Worm (Caenorhabditis elegans): ENCODE results near the gene sdz-36.

Gene sdz-36

ce11 chrIV:9653184-9653583 is 37.6 kb upstream of the sdz-36 start, which contains the start of gene F58G6.3:
Gene F58G6.3 (plus strand): TSS chrIV:9653535.
- TF ChIP-seq M03D4.4 (tag; optimal IDR thresholded peaks at IDR 0.05) (no peak), sptf-1 (tag; optimal IDR thresholded peaks at IDR 0.05) (no peak), snpc-4 (tag; optimal IDR thresholded peaks at IDR 0.05) (no peak), nhr-12 (tag; optimal IDR thresholded peaks at IDR 0.05) (no peak), nhr-2 (tag; optimal IDR thresholded peaks at IDR 0.05) (no peak), unc-120 (tag; optimal IDR thresholded peaks at IDR 0.05; ENCODE audit: poor library complexity, severe bottlenecking) (no peak), ham-2 (GFP tag; optimal IDR thresholded peaks at IDR 0.05) (no peak), sem-2 (GFP tag; optimal IDR thresholded peaks at IDR 0.05) (no peak), nhr-28 (tag; optimal IDR thresholded peaks at IDR 0.05) (no peak), blmp-1 (tag; optimal IDR thresholded peaks at IDR 0.05) (no peak), lsy-2 (tag; optimal IDR thresholded peaks at IDR 0.05) (no peak), pha-4 (tag; optimal IDR thresholded peaks at IDR 0.05) (no peak), mls-2 (tag; optimal IDR thresholded peaks at IDR 0.05) (no peak), mep-1 (tag; optimal IDR thresholded peaks at IDR 0.05) (no peak), hlh-1 (tag; optimal IDR thresholded peaks at IDR 0.05) (no peak), ceh-43 (GFP tag; optimal IDR thresholded peaks at IDR 0.05) (no peak), unc-62 (GFP tag; optimal IDR thresholded peaks at IDR 0.05) (no peak), cnd-1 (tag; optimal IDR thresholded peaks at IDR 0.05) (no peak), lin-32 (GFP tag; optimal IDR thresholded peaks at IDR 0.05) (no peak)

DNA sequence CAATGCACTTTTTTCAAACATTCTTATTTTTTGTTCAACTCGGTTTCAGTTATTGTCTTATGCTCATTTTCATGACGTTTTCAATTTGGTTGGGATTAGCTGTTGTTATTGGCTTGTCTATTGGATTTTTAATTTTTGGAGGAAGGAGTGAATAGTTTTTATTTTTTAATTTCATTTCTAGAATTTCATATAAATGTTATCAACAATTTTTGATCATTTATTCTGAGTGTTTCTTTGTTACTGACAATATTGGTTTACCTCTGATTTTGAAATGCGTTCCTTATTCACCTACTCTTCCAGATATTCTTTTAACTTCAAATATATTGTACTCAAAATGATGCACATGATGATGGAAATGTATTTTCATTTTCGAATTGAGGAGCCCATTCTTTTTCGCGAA is 36.7 kb upstream of the sdz-36 start, which contains the start of gene F58G6.7:
F58G6.7 (plus strand) TSS at position 301 of the 400 bp plus-strand sequence.
- TF ChIP-seq M03D4.4 (tag; optimal IDR thresholded peaks at IDR 0.05) (no peak), unc-39 (tag; optimal IDR thresholded peaks at IDR 0.05) (no peak), ham-2 (GFP tag; optimal IDR thresholded peaks at IDR 0.05) (no peak), flh-1 (GFP tag; optimal IDR thresholded peaks at IDR 0.05) (no peak), zip-8 (tag; optimal IDR thresholded peaks at IDR 0.05) (no peak), tbx-8 (GFP tag; optimal IDR thresholded peaks at IDR 0.05) (no peak), sem-2 (GFP tag; optimal IDR thresholded peaks at IDR 0.05) (no peak), lin-13 (tag; optimal IDR thresholded peaks at IDR 0.05) (no peak), nhr-76 (tag; optimal IDR thresholded peaks at IDR 0.05) (no peak), lin-32 (GFP tag; optimal IDR thresholded peaks at IDR 0.05) (no peak), nhr-12 (tag; optimal IDR thresholded peaks at IDR 0.05) (no peak), elt-1 (tag; optimal IDR thresholded peaks at IDR 0.05; ENCODE audit: borderline replicate concordance, insufficient read depth) (no peak), elt-3 (tag; optimal IDR thresholded peaks at IDR 0.05) (no peak), mep-1 (tag; optimal IDR thresholded peaks at IDR 0.05) (no peak)

DNA sequence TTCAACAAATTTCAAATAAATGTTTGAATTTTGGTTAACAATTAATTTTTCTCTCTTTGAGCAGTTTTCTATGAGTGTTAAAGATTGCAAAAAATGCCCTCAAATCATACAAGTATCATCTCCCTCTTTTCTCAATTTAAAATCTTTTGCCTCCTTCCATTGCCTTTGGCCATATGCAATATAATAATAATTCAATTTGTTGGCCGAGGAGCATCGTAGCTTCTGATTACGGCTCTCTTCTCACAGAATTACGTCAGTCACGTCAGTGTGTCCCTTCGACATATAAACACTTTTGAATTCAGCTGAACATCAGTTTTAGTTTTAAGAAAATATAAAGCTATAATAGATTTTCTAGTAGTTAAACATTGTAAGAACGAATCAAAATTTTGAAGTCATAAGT is 35.2 kb upstream of the sdz-36 start:
- TF ChIP-seq ces-1 (GFP tag; optimal IDR thresholded peaks at IDR 0.05) (peak; percentile 92), mls-2 (tag; optimal IDR thresholded peaks at IDR 0.05) (no peak)

ce11 chrIV:9657753-9658152 is 33.0 kb upstream of the sdz-36 start, which contains the start of gene acc-1:
Gene acc-1 (plus strand): TSS chrIV:9658053.
- TF ChIP-seq unc-62 (GFP tag; optimal IDR thresholded peaks at IDR 0.05) (no peak), sem-2 (GFP tag; optimal IDR thresholded peaks at IDR 0.05) (no peak), snpc-4 (tag; optimal IDR thresholded peaks at IDR 0.05) (no peak)

DNA sequence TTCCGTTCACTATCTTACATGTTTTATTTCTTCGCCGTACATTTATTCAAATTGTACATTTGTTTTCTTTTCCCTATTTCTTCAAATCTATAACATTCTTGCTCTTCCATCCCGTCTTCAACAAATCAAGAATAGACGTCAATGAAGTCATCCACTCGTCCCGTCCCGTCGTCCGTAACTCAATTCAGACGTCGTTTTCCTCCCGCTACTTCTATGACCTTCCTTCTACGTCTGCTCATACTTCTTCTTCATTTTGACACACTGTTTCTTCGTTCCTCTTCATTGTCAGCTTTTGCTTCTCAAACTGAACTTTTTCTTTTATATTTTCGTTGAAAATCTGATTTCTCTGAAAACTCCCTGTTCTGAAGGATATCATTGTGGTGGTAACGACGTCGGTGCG is 30.7 kb upstream of the sdz-36 start:
- peak; percentile 61 for TF ChIP-seq ces-1 (GFP tag; optimal IDR thresholded peaks at IDR 0.05)
- TF ChIP-seq unc-120 (tag; optimal IDR thresholded peaks at IDR 0.05; ENCODE audit: poor library complexity, severe bottlenecking) = no peak

DNA sequence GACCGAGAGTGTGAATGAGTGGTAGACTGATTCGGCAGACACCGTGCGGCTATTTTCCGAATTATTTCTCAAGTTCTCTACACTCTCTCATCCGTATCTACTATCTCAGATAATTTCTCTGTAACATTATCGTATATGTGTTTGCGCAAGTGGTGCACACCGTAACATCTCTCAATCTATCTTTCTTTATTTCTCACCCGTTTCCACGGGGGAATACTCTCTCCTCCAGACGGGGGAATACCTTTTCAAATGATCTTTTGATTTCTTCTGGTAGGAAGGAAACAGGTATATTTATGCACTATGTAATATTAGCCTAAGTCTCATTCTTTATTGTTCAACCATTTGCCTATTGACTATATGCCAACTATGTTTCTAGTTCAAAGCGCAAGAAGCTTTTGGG is 23.7 kb upstream of the sdz-36 start:
- TF ChIP-seq nhr-12 (tag; optimal IDR thresholded peaks at IDR 0.05) (no peak), sem-2 (GFP tag; optimal IDR thresholded peaks at IDR 0.05) (no peak), pha-4 (tag; optimal IDR thresholded peaks at IDR 0.05) (peak; percentile 50), nhr-237 (tag; optimal IDR thresholded peaks at IDR 0.05) (peak; percentile 53), blmp-1 (tag; optimal IDR thresholded peaks at IDR 0.05) (no peak), ztf-11 (tag; optimal IDR thresholded peaks at IDR 0.05) (no peak), unc-62 (GFP tag; optimal IDR thresholded peaks at IDR 0.05) (peak; percentile 40), ceh-83 (GFP tag; optimal IDR thresholded peaks at IDR 0.05) (no peak), elt-3 (tag; optimal IDR thresholded peaks at IDR 0.05) (peak; percentile 4), hlh-1 (tag; optimal IDR thresholded peaks at IDR 0.05) (no peak), ceh-43 (GFP tag; optimal IDR thresholded peaks at IDR 0.05) (no peak), flh-1 (GFP tag; optimal IDR thresholded peaks at IDR 0.05) (no peak), lin-32 (GFP tag; optimal IDR thresholded peaks at IDR 0.05) (no peak), mab-5 (tag; optimal IDR thresholded peaks at IDR 0.05) (no peak), lsy-2 (tag; optimal IDR thresholded peaks at IDR 0.05) (peak; percentile 27), elt-1 (tag; optimal IDR thresholded peaks at IDR 0.05; ENCODE audit: borderline replicate concordance, insufficient read depth) (peak; percentile 78), ceh-39 (tag; optimal IDR thresholded peaks at IDR 0.05) (peak; percentile 24)

Data from whole organism, mixed stage, embryonic.